Worm (Caenorhabditis elegans) whole organism, L4 larva: ENCODE results near the gene D1014.4.

Source experiments
- Y48G9A.11 ChIP-seq: fragments of 200-800 bp; sonication (Bioruptor generic); IDR thresholded peaks from 2 replicates; pipeline ENCODE4 v1.3.6; 2022; ENCODE audit warnings: missing genetic modification reagents, missing genetic modification characterization, missing compliant biosample characterization
- ZK546.5 ChIP-seq, 2 experiments: sonication (generic microtip); optimal IDR thresholded peaks; 2 replicates each; lab custom pipeline; 2017; ENCODE audit warnings: missing biosample characterization in 2 of 2, missing genetic modification characterization in 2 of 2
- dmd-8 ChIP-seq: fragments of 200-800 bp; sonication (Bioruptor generic); IDR thresholded peaks from 2 replicates; pipeline ENCODE4 v1.3.6; 2022; ENCODE audit warnings: missing genetic modification characterization, missing compliant biosample characterization
- lin-13 ChIP-seq: fragments of 150-350 bp; optimal IDR thresholded peaks from 2 replicates; lab custom pipeline; 2014; ENCODE audit warnings: missing biosample characterization, missing genetic modification reagents, missing genetic modification characterization
- mes-2 ChIP-seq: sonication (generic microtip); optimal IDR thresholded peaks from 2 replicates; lab custom pipeline; 2016; ENCODE audit warnings: missing genotype, mild to moderate bottlenecking, missing genetic modification characterization, missing compliant biosample characterization; ENCODE audit not compliant: poor library complexity, severe bottlenecking
- nhr-237 ChIP-seq: sonication (generic microtip); optimal IDR thresholded peaks from 2 replicates; lab custom pipeline; 2017; ENCODE audit warnings: missing biosample characterization, missing genetic modification characterization
- nhr-77 ChIP-seq: fragments of 150-350 bp; optimal IDR thresholded peaks from 2 replicates; lab custom pipeline; 2014; ENCODE audit warnings: missing biosample characterization, missing genetic modification characterization
- sdz-12 ChIP-seq: fragments of 200-800 bp; sonication (Bioruptor generic); optimal IDR thresholded peaks from 2 replicates; lab custom pipeline; 2018; ENCODE audit warnings: mild to moderate bottlenecking, missing genetic modification characterization, missing compliant biosample characterization
- unc-130 ChIP-seq: sonication (generic microtip); optimal IDR thresholded peaks from 2 replicates; lab custom pipeline; 2016; ENCODE audit warnings: missing genetic modification reagents, missing genetic modification characterization, missing compliant biosample characterization
- unc-62 ChIP-seq, 3 experiments: fragments of 150-350 bp in 1 of 3; sonication (generic microtip); optimal IDR thresholded peaks in 2 of 3; peaks in 1 of 3; 1 replicate in 1 of 3; 2 replicates in 2 of 3; lab custom pipeline; 2014 to 2017; ENCODE audit warnings: missing biosample characterization in 3 of 3, missing genetic modification characterization in 3 of 3, missing genetic modification reagents in 3 of 3, missing genotype in 1 of 3
- ztf-11 ChIP-seq: fragments of 150-350 bp; optimal IDR thresholded peaks from 2 replicates; lab custom pipeline; 2014; ENCODE audit warnings: missing biosample characterization, missing genetic modification characterization

DNA sequence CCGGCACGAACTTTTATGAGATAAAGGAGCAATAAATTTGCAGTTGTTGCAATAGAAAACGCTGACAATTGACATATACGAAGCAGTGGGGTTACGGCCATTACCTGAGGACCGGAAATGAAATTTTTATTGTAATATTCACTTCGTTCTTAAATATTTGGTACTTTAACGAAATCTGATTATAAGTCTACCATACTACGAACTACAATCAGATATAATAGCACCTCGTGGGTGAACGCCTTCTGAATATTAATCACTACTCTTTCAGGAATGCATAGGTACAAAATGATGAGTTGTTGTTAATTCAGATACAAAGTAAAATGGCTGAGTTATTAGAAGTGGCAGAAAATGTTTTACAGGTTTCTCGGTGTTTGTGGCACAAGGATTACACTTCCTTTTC lies 40.6 kb upstream of the D1014.4 start, which contains the start of gene str-129:
- TF ChIP-seq unc-62 (GFP tag; optimal IDR thresholded peaks at IDR 0.05 in 1 of 2; lab: Kevin White, UChicago) = no peak
- TF ChIP-seq unc-62 (tag; optimal IDR thresholded peaks at IDR 0.05; lab: Kevin White, UChicago) = no peak
- TF ChIP-seq unc-130 (GFP tag; lab: Kevin White, UChicago) = no peak
- no peak for TF ChIP-seq dmd-8 (GFP tag; lab: Robert Waterston, UW)
- no peak for TF ChIP-seq ztf-11
- no peak for TF ChIP-seq sdz-12 (GFP tag; lab: Kevin White, UChicago)
- TF ChIP-seq ZK546.5 (tag; optimal IDR thresholded peaks at IDR 0.05; lab: Kevin White, UChicago) = no peak
- TF ChIP-seq lin-13 (GFP tag; lab: Kevin White, UChicago) = no peak
- TF ChIP-seq Y48G9A.11 = no peak
- no peak for TF ChIP-seq nhr-237 (tag; lab: Kevin White, UChicago)
- TF ChIP-seq nhr-77 (tag; lab: Kevin White, UChicago) = no peak
- TF ChIP-seq mes-2 = no peak
